Worm (Caenorhabditis elegans) whole organism, L1 larva: ENCODE results near the gene sam-4.

Experiments used
- ama-1 ChIP-seq: fragments of 150-350 bp; optimal IDR thresholded peaks from 2 replicates; lab custom pipeline; 2014
- grh-1 ChIP-seq: fragments of 200-800 bp; sonication (Bioruptor generic); IDR thresholded peaks from 2 replicates; pipeline ENCODE4 v1.3.6; 2022; ENCODE audit warnings: missing genetic modification reagents, missing genetic modification characterization, missing compliant biosample characterization
- lin-35 ChIP-seq, 2 experiments: fragments of 150-350 bp; optimal IDR thresholded peaks; 2 replicates each; lab custom pipeline; 2014; ENCODE audit warnings: missing biosample characterization in 2 of 2, missing genetic modification characterization in 2 of 2, missing genetic modification reagents in 2 of 2
- nhr-47 ChIP-seq: sonication (generic microtip); optimal IDR thresholded peaks from 2 replicates; lab custom pipeline; 2016; ENCODE audit warnings: mild to moderate bottlenecking, missing genetic modification characterization, moderate library complexity, missing compliant biosample characterization
- nhr-77 ChIP-seq: fragments of 150-350 bp; optimal IDR thresholded peaks from 2 replicates; lab custom pipeline; 2014; ENCODE audit warnings: missing biosample characterization, missing genetic modification characterization
- pqm-1 ChIP-seq: sonication (generic microtip); optimal IDR thresholded peaks from 3 replicates; lab custom pipeline; 2017; ENCODE audit warnings: missing biosample characterization, missing genetic modification characterization
- ztf-4 ChIP-seq: fragments of 150-350 bp; optimal IDR thresholded peaks from 2 replicates; lab custom pipeline; 2014; ENCODE audit warnings: missing biosample characterization, missing genetic modification characterization

- TF ChIP-seq nhr-47 (tag; lab: Kevin White, UChicago) (no peak), lin-35 (GFP tag; optimal IDR thresholded peaks at IDR 0.05; lab: Kevin White, UChicago) (no peak), ama-1 (lab: Kevin White, UChicago) (no peak), nhr-77 (no peak), grh-1 (GFP tag; lab: Robert Waterston, UW) (no peak), pqm-1 (tag; lab: Kevin White, UChicago) (no peak), ztf-4 (tag; lab: Kevin White, UChicago) (no peak)
These were observed 45.7 kb upstream of the sam-4 start, which contains the start of gene C25H3.14 for ce11 chrII:5694798-5695197.
